Worm (Caenorhabditis elegans) whole organism, late embryonic: ENCODE results near the gene F11D5.5.

Experiments
- C08G9.2 ChIP-seq: sonication (generic microtip); optimal IDR thresholded peaks from 2 replicates; lab custom pipeline; 2016; ENCODE audit warnings: mild to moderate bottlenecking, missing genetic modification characterization, moderate library complexity, missing compliant biosample characterization
- C38D4.7 ChIP-seq: fragments of 200-800 bp; sonication (Bioruptor generic); optimal IDR thresholded peaks from 2 replicates; lab custom pipeline; 2018; ENCODE audit warnings: mild to moderate bottlenecking, missing genetic modification characterization, moderate library complexity, missing compliant biosample characterization
- F13H6.1 ChIP-seq: sonication (generic microtip); optimal IDR thresholded peaks from 2 replicates; lab custom pipeline; 2016; ENCODE audit warnings: missing genetic modification characterization, missing compliant biosample characterization
- K09A11.1 ChIP-seq: sonication (generic microtip); optimal IDR thresholded peaks from 2 replicates; lab custom pipeline; 2017; ENCODE audit warnings: antibody characterized with exemption, mild to moderate bottlenecking, missing genetic modification characterization, missing compliant biosample characterization; ENCODE audit not compliant: insufficient read depth
- T23F11.4 ChIP-seq: fragments of 200-800 bp; sonication (Bioruptor generic); optimal IDR thresholded peaks from 2 replicates; lab custom pipeline; 2018; ENCODE audit warnings: mild to moderate bottlenecking, missing genetic modification characterization, missing compliant biosample characterization
- Y22D7AL.16 ChIP-seq: sonication (generic microtip); optimal IDR thresholded peaks from 2 replicates; lab custom pipeline; 2016; ENCODE audit warnings: missing genetic modification characterization, missing compliant biosample characterization
- ceh-14 ChIP-seq: sonication (generic microtip); optimal IDR thresholded peaks from 2 replicates; lab custom pipeline; 2016; ENCODE audit warnings: missing genotype, missing genetic modification characterization, missing compliant biosample characterization
- ceh-18 ChIP-seq: sonication (generic microtip); optimal IDR thresholded peaks from 2 replicates; lab custom pipeline; 2016; ENCODE audit warnings: missing genetic modification characterization, missing compliant biosample characterization
- ceh-19 ChIP-seq: fragments of 200-800 bp; sonication (Bioruptor generic); optimal IDR thresholded peaks from 2 replicates; lab custom pipeline; 2018; ENCODE audit warnings: mild to moderate bottlenecking, missing genetic modification characterization, missing compliant biosample characterization
- ceh-2 ChIP-seq: sonication (generic microtip); optimal IDR thresholded peaks from 2 replicates; lab custom pipeline; 2016; ENCODE audit warnings: missing genotype, missing genetic modification characterization, missing compliant biosample characterization
- ceh-24 ChIP-seq: sonication (generic microtip); optimal IDR thresholded peaks from 2 replicates; lab custom pipeline; 2016; ENCODE audit warnings: mild to moderate bottlenecking, missing genetic modification characterization, missing compliant biosample characterization
- ceh-31 ChIP-seq: sonication (generic microtip); optimal IDR thresholded peaks from 2 replicates; lab custom pipeline; 2016; ENCODE audit warnings: missing genetic modification characterization, missing compliant biosample characterization
- ceh-34 ChIP-seq: sonication (generic microtip); optimal IDR thresholded peaks from 2 replicates; lab custom pipeline; 2016; ENCODE audit warnings: mild to moderate bottlenecking, missing genetic modification characterization, missing compliant biosample characterization
- ceh-45 ChIP-seq: fragments of 200-800 bp; sonication (Bioruptor generic); IDR thresholded peaks from 2 replicates; pipeline ENCODE4 v1.3.6; 2022; ENCODE audit warnings: missing genetic modification reagents, missing genetic modification characterization, missing compliant biosample characterization
- ceh-6 ChIP-seq: fragments of 200-800 bp; sonication (Bioruptor generic); optimal IDR thresholded peaks from 2 replicates; lab custom pipeline; 2018; ENCODE audit warnings: mild to moderate bottlenecking, missing genetic modification characterization, missing compliant biosample characterization
- che-1 ChIP-seq: sonication (generic microtip); optimal IDR thresholded peaks from 2 replicates; lab custom pipeline; 2016; ENCODE audit warnings: mild to moderate bottlenecking, missing genetic modification characterization, missing compliant biosample characterization
- dmd-4 ChIP-seq: sonication (generic microtip); optimal IDR thresholded peaks from 2 replicates; lab custom pipeline; 2016; ENCODE audit warnings: borderline replicate concordance, missing genetic modification characterization, missing compliant biosample characterization
- dve-1 ChIP-seq: sonication (generic microtip); optimal IDR thresholded peaks from 2 replicates; lab custom pipeline; 2017; ENCODE audit warnings: antibody characterized with exemption, mild to moderate bottlenecking, missing genetic modification characterization, missing compliant biosample characterization
- elt-2 ChIP-seq: sonication (generic microtip); optimal IDR thresholded peaks from 2 replicates; lab custom pipeline; 2016; ENCODE audit warnings: missing genetic modification reagents, missing genetic modification characterization, missing compliant biosample characterization
- elt-4 ChIP-seq: sonication (generic microtip); optimal IDR thresholded peaks from 2 replicates; lab custom pipeline; 2016; ENCODE audit warnings: missing genetic modification characterization, missing compliant biosample characterization
- eyg-1 ChIP-seq: sonication (generic microtip); optimal IDR thresholded peaks from 2 replicates; lab custom pipeline; 2016; ENCODE audit warnings: missing genotype, missing genetic modification characterization, missing compliant biosample characterization
- fax-1 ChIP-seq: sonication (generic microtip); optimal IDR thresholded peaks from 2 replicates; lab custom pipeline; 2016; ENCODE audit warnings: missing genotype, missing genetic modification characterization, missing compliant biosample characterization
- fkh-6 ChIP-seq: sonication (generic microtip); optimal IDR thresholded peaks from 2 replicates; lab custom pipeline; 2016; ENCODE audit warnings: missing genetic modification characterization, missing compliant biosample characterization
- gmeb-2 ChIP-seq: sonication (generic microtip); optimal IDR thresholded peaks from 2 replicates; lab custom pipeline; 2016; ENCODE audit warnings: missing genetic modification characterization, inconsistent platforms, missing compliant biosample characterization
- hlh-15 ChIP-seq: sonication (generic microtip); optimal IDR thresholded peaks from 2 replicates; lab custom pipeline; 2016; ENCODE audit warnings: missing genetic modification characterization, missing compliant biosample characterization
- hlh-6 ChIP-seq: sonication (generic microtip); optimal IDR thresholded peaks from 2 replicates; lab custom pipeline; 2016; ENCODE audit warnings: missing genotype, missing genetic modification characterization, missing compliant biosample characterization
- hlh-8 ChIP-seq: sonication (generic microtip); optimal IDR thresholded peaks from 2 replicates; lab custom pipeline; 2016; ENCODE audit warnings: missing genotype, missing genetic modification characterization, missing compliant biosample characterization
- lin-11 ChIP-seq: fragments of 200-800 bp; sonication (Bioruptor generic); optimal IDR thresholded peaks from 2 replicates; lab custom pipeline; 2018; ENCODE audit warnings: mild to moderate bottlenecking, missing genetic modification characterization, missing compliant biosample characterization
- madf-2 ChIP-seq: sonication (generic microtip); optimal IDR thresholded peaks from 2 replicates; lab custom pipeline; 2017; ENCODE audit warnings: missing genetic modification characterization, missing compliant biosample characterization
- nfya-1 ChIP-seq: sonication (generic microtip); optimal IDR thresholded peaks from 2 replicates; lab custom pipeline; 2017; ENCODE audit warnings: missing genetic modification characterization, mild to moderate bottlenecking, missing compliant biosample characterization, antibody characterized with exemption, moderate library complexity
- nhr-232 ChIP-seq: sonication (generic microtip); optimal IDR thresholded peaks from 2 replicates; lab custom pipeline; 2016; ENCODE audit warnings: missing genetic modification characterization, missing compliant biosample characterization
- odd-2 ChIP-seq: sonication (generic microtip); optimal IDR thresholded peaks from 2 replicates; lab custom pipeline; 2017; ENCODE audit warnings: antibody characterized with exemption, mild to moderate bottlenecking, missing genetic modification characterization, missing compliant biosample characterization
- pat-9 ChIP-seq: fragments of 200-800 bp; sonication (Bioruptor generic); optimal IDR thresholded peaks from 2 replicates; lab custom pipeline; 2018; ENCODE audit warnings: mild to moderate bottlenecking, missing genetic modification characterization, moderate library complexity, missing compliant biosample characterization
- pha-2 ChIP-seq: sonication (generic microtip); optimal IDR thresholded peaks from 2 replicates; lab custom pipeline; 2017; ENCODE audit warnings: mild to moderate bottlenecking, missing genetic modification characterization, missing compliant biosample characterization
- pros-1 ChIP-seq: fragments of 150-350 bp; optimal IDR thresholded peaks from 2 replicates; lab custom pipeline; 2014; ENCODE audit warnings: missing biosample characterization, missing genetic modification reagents, missing genetic modification characterization
- rnt-1 ChIP-seq: sonication (generic microtip); optimal IDR thresholded peaks from 2 replicates; lab custom pipeline; 2016; ENCODE audit warnings: missing genetic modification characterization, missing compliant biosample characterization
- sdc-2 ChIP-seq: sonication (generic microtip); optimal IDR thresholded peaks from 2 replicates; lab custom pipeline; 2016; ENCODE audit warnings: missing genotype, missing genetic modification characterization, missing compliant biosample characterization
- sox-2 ChIP-seq: fragments of 200-800 bp; sonication (Bioruptor generic); IDR thresholded peaks from 2 replicates; pipeline ENCODE4 v1.3.6; 2022; ENCODE audit warnings: missing genetic modification reagents, missing genetic modification characterization, missing compliant biosample characterization
- sox-4 ChIP-seq: sonication (generic microtip); optimal IDR thresholded peaks from 2 replicates; lab custom pipeline; 2017; ENCODE audit warnings: mild to moderate bottlenecking, missing genetic modification characterization, inconsistent platforms, missing compliant biosample characterization
- tbx-2 ChIP-seq: sonication (generic microtip); optimal IDR thresholded peaks from 2 replicates; lab custom pipeline; 2016; ENCODE audit warnings: missing genetic modification characterization, missing compliant biosample characterization
- tbx-7 ChIP-seq: sonication (generic microtip); optimal IDR thresholded peaks from 2 replicates; lab custom pipeline; 2016; ENCODE audit warnings: missing genotype, missing genetic modification characterization, missing compliant biosample characterization
- ttx-3 ChIP-seq: sonication (generic microtip); optimal IDR thresholded peaks from 2 replicates; lab custom pipeline; 2016; ENCODE audit warnings: missing genetic modification reagents, missing genetic modification characterization, missing compliant biosample characterization
- unc-3 ChIP-seq, 2 experiments: fragments of 200-800 bp in 1 of 2; sonication (Bioruptor generic) in 1 of 2; sonication (generic microtip) in 1 of 2; conservative IDR thresholded peaks in 1 of 2; optimal IDR thresholded peaks in 1 of 2; 2 replicates each; pipeline versions ENCODE4 v1.3.6 to Lab custom; 2016 to 2022; ENCODE audit warnings: missing compliant biosample characterization in 2 of 2, missing genetic modification characterization in 2 of 2, missing genetic modification reagents in 1 of 2
- unc-55 ChIP-seq: sonication (generic microtip); optimal IDR thresholded peaks from 2 replicates; lab custom pipeline; 2017; ENCODE audit warnings: missing biosample characterization, missing genetic modification reagents, missing genetic modification characterization
- unc-86 ChIP-seq: sonication (generic microtip); optimal IDR thresholded peaks from 2 replicates; lab custom pipeline; 2016; ENCODE audit warnings: missing genetic modification characterization, missing compliant biosample characterization
- ztf-16 ChIP-seq: sonication (generic microtip); optimal IDR thresholded peaks from 2 replicates; lab custom pipeline; 2017; ENCODE audit warnings: missing genetic modification characterization, missing compliant biosample characterization

F11D5.5 gene

ce11 chrX:3347904-3348441 is 46.1 kb downstream of the F11D5.5 start, which contains the start of gene ZK816.3:
ZK816.3 (plus strand) TSS chrX:3348391.
- TF ChIP-seq eyg-1 (tag; lab: Kevin White, UChicago) (peak; percentile 30), ztf-16 (tag; lab: Kevin White, UChicago) (no peak), unc-55 (GFP tag; lab: Kevin White, UChicago) (no peak), nfya-1 (tag; lab: Kevin White, UChicago) (peak; percentile 22), sox-2 (peak; percentile 77), ceh-2 (tag; lab: Kevin White, UChicago) (peak; percentile 28), C38D4.7 (GFP tag; lab: Kevin White, UChicago) (peak; percentile 35), F13H6.1 (no peak), odd-2 (tag; lab: Kevin White, UChicago) (no peak), lin-11 (peak; percentile 43), T23F11.4 (GFP tag; lab: Kevin White, UChicago) (no peak), elt-4 (tag; lab: Kevin White, UChicago) (no peak), ceh-6 (peak; percentile 75), nhr-232 (peak; percentile 74), pat-9 (tag; lab: Kevin White, UChicago) (peak; percentile 71), unc-3 (GFP tag; conservative IDR thresholded peaks at IDR 0.05; lab: Robert Waterston, UW) (peak; percentile 46; the same call in 1 of the 2 replicates), unc-3 (tag; optimal IDR thresholded peaks at IDR 0.05; lab: Kevin White, UChicago) (no peak), tbx-2 (tag; lab: Kevin White, UChicago) (peak; percentile 72), pha-2 (tag; lab: Kevin White, UChicago) (peak; percentile 50), ceh-45 (GFP tag; lab: Robert Waterston, UW) (no peak), ttx-3 (tag; lab: Kevin White, UChicago) (peak; percentile 32), ceh-14 (tag; lab: Kevin White, UChicago) (peak; percentile 4), ceh-19 (peak; percentile 36), tbx-7 (tag; lab: Kevin White, UChicago) (peak; percentile 12), madf-2 (tag; lab: Kevin White, UChicago) (peak; percentile 32), Y22D7AL.16 (tag; lab: Kevin White, UChicago) (peak; percentile 37), hlh-15 (tag; lab: Kevin White, UChicago) (peak; percentile 29), ceh-24 (tag; lab: Kevin White, UChicago) (no peak), unc-86 (tag; lab: Kevin White, UChicago) (peak; percentile 31), ceh-18 (tag; lab: Kevin White, UChicago) (no peak), che-1 (tag; lab: Kevin White, UChicago) (peak; percentile 60), sdc-2 (tag; lab: Kevin White, UChicago) (peak; percentile 63), pros-1 (tag; lab: Kevin White, UChicago) (no peak), sox-4 (peak; percentile 61), rnt-1 (tag; lab: Kevin White, UChicago) (peak; percentile 35), fax-1 (tag; lab: Kevin White, UChicago) (peak; percentile 35), dmd-4 (tag; lab: Kevin White, UChicago) (no peak), C08G9.2 (tag; lab: Kevin White, UChicago) (peak; percentile 43), ceh-34 (tag; lab: Kevin White, UChicago) (peak; percentile 60), K09A11.1 (tag; lab: Kevin White, UChicago) (peak; percentile 55), hlh-6 (peak; percentile 79), ceh-31 (tag; lab: Kevin White, UChicago) (peak; percentile 36), gmeb-2 (tag; lab: Kevin White, UChicago) (peak; percentile 29), hlh-8 (tag; lab: Kevin White, UChicago) (peak; percentile 23), dve-1 (tag; lab: Kevin White, UChicago) (peak; percentile 15), fkh-6 (tag; lab: Kevin White, UChicago) (peak; percentile 69), elt-2 (tag; lab: Kevin White, UChicago) (peak; percentile 78)
